Fruit fly (Drosophila melanogaster) whole organism, embryonic: ENCODE results near the gene Eip75B.

Source experiments
- Atf6 ChIP-seq: fragments of 200-800 bp; sonication (Bioruptor generic); IDR thresholded peaks from 2 replicates; pipeline ENCODE4 v1.3.6; 2022; ENCODE audit warnings: missing biosample characterization, missing genetic modification characterization
- CG10209 ChIP-seq: fragments of 200-800 bp; sonication (Bioruptor generic); optimal IDR thresholded peaks from 3 replicates; lab custom pipeline; 2017; ENCODE audit warnings: missing biosample characterization, mild to moderate bottlenecking, missing genetic modification characterization, missing genetic modification reagents
- CG10366 ChIP-seq: fragments of 200-800 bp; sonication (Bioruptor generic); IDR thresholded peaks from 2 replicates; pipeline ENCODE4 v1.3.6; 2022; ENCODE audit warnings: missing biosample characterization, missing genetic modification characterization
- CG11695 ChIP-seq: fragments of 200-800 bp; sonication (Bioruptor generic); IDR thresholded peaks from 3 replicates; pipeline ENCODE4 v1.3.6; 2022; ENCODE audit warnings: missing biosample characterization, missing genetic modification characterization
- CG1233 ChIP-seq: fragments of 200-800 bp; sonication (Bioruptor generic); optimal IDR thresholded peaks from 4 replicates; lab custom pipeline; 2018; ENCODE audit warnings: missing biosample characterization, mild to moderate bottlenecking, missing genetic modification characterization
- CG16813 ChIP-seq: fragments of 200-800 bp; sonication (Bioruptor generic); IDR thresholded peaks from 3 replicates; pipeline ENCODE4 v1.3.6; 2022; ENCODE audit warnings: missing biosample characterization, missing genetic modification characterization; ENCODE audit not compliant: partially characterized antibody
- CG1792 ChIP-seq: fragments of 200-800 bp; sonication (Bioruptor generic); optimal IDR thresholded peaks from 2 replicates; lab custom pipeline; 2016; ENCODE audit warnings: missing biosample characterization, missing genetic modification characterization
- CG18262 ChIP-seq: fragments of 200-800 bp; optimal IDR thresholded peaks from 3 replicates; lab custom pipeline; 2019; ENCODE audit warnings: missing biosample characterization, mild to moderate bottlenecking, missing genetic modification characterization, moderate library complexity
- CG2116 ChIP-seq: fragments of 200-800 bp; sonication (Bioruptor generic); optimal IDR thresholded peaks from 3 replicates; lab custom pipeline; 2018; ENCODE audit warnings: missing biosample characterization, mild to moderate bottlenecking, missing genetic modification characterization
- CG2129 ChIP-seq: fragments of 200-800 bp; sonication (Bioruptor generic); IDR thresholded peaks from 2 replicates; pipeline ENCODE4 v1.3.6; 2022; ENCODE audit warnings: missing biosample characterization, missing genetic modification characterization; ENCODE audit not compliant: partially characterized antibody
- CG31388 ChIP-seq: fragments of 200-800 bp; sonication (Bioruptor generic); optimal IDR thresholded peaks from 2 replicates; lab custom pipeline; 2016; ENCODE audit warnings: missing biosample characterization, missing genetic modification characterization
- CG3163 ChIP-seq: fragments of 200-800 bp; sonication (Bioruptor generic); optimal IDR thresholded peaks from 3 replicates; lab custom pipeline; 2016; ENCODE audit warnings: missing biosample characterization, missing genetic modification characterization
- CG32772 ChIP-seq: fragments of 200-800 bp; sonication (Bioruptor generic); IDR thresholded peaks from 2 replicates; pipeline ENCODE4 v1.3.6; 2022; ENCODE audit warnings: missing biosample characterization, missing genetic modification characterization
- CG34224 ChIP-seq: fragments of 200-800 bp; sonication (Bioruptor generic); IDR thresholded peaks from 3 replicates; pipeline ENCODE4 v1.3.6; 2022; ENCODE audit warnings: missing biosample characterization, missing genetic modification characterization; ENCODE audit not compliant: partially characterized antibody
- CG5245 ChIP-seq: fragments of 200-800 bp; sonication (Bioruptor generic); optimal IDR thresholded peaks from 3 replicates; lab custom pipeline; 2016; ENCODE audit warnings: missing biosample characterization, missing genetic modification characterization
- CG6791 ChIP-seq: fragments of 200-800 bp; sonication (Bioruptor generic); IDR thresholded peaks from 3 replicates; pipeline ENCODE4 v1.3.6; 2022; ENCODE audit warnings: missing biosample characterization, missing genetic modification characterization; ENCODE audit not compliant: partially characterized antibody
- CG8089 ChIP-seq: fragments of 200-800 bp; sonication (Bioruptor generic); optimal IDR thresholded peaks from 3 replicates; lab custom pipeline; 2016; ENCODE audit warnings: missing biosample characterization, missing genetic modification characterization
- CG8359 ChIP-seq: fragments of 200-800 bp; sonication (Bioruptor generic); optimal IDR thresholded peaks from 2 replicates; lab custom pipeline; 2017; ENCODE audit warnings: missing biosample characterization, mild to moderate bottlenecking, missing genetic modification characterization, borderline replicate concordance
- CG8478 ChIP-seq: fragments of >200 bp; optimal IDR thresholded peaks from 2 replicates; lab custom pipeline; 2018
- CkIIα-i1 ChIP-seq: fragments of 200-800 bp; sonication (Bioruptor generic); IDR thresholded peaks from 2 replicates; pipeline ENCODE4 v1.3.6; 2022; ENCODE audit warnings: missing biosample characterization, missing genetic modification characterization
- Dek ChIP-seq: fragments of 200-800 bp; sonication (Bioruptor generic); optimal IDR thresholded peaks from 3 replicates; lab custom pipeline; 2019; ENCODE audit warnings: missing biosample characterization, mild to moderate bottlenecking, missing genetic modification characterization, moderate library complexity
- H15 ChIP-seq: fragments of 200-800 bp; sonication (Bioruptor generic); IDR thresholded peaks from 3 replicates; pipeline ENCODE4 v1.3.6; 2022; ENCODE audit warnings: missing biosample characterization, missing genetic modification characterization
- Hey ChIP-seq: fragments of 200-800 bp; sonication (Bioruptor generic); optimal IDR thresholded peaks from 3 replicates; lab custom pipeline; 2018; ENCODE audit warnings: missing biosample characterization, mild to moderate bottlenecking, missing genetic modification characterization
- HmgZ ChIP-seq: fragments of 200-800 bp; sonication (Bioruptor generic); optimal IDR thresholded peaks from 2 replicates; lab custom pipeline; 2018; ENCODE audit warnings: missing biosample characterization, mild to moderate bottlenecking, missing genetic modification characterization
- NFAT ChIP-seq: fragments of 200-800 bp; sonication (Bioruptor generic); IDR thresholded peaks from 2 replicates; pipeline ENCODE4 v1.3.6; 2022; ENCODE audit warnings: missing biosample characterization, missing genetic modification characterization
- Nf-YA ChIP-seq: fragments of 200-800 bp; sonication (Bioruptor generic); IDR thresholded peaks from 2 replicates; pipeline ENCODE4 v1.3.6; 2022; ENCODE audit warnings: missing biosample characterization, missing genetic modification characterization
- Nf-YC ChIP-seq: fragments of 200-800 bp; optimal IDR thresholded peaks from 3 replicates; lab custom pipeline; 2019; ENCODE audit warnings: missing biosample characterization, mild to moderate bottlenecking, missing genetic modification characterization, moderate library complexity
- Rfx ChIP-seq: fragments of 200-800 bp; sonication (Bioruptor generic); IDR thresholded peaks from 2 replicates; pipeline ENCODE4 v1.3.6; 2022; ENCODE audit warnings: missing biosample characterization, missing genetic modification characterization
- Rx ChIP-seq: fragments of 200-800 bp; sonication (Bioruptor generic); IDR thresholded peaks from 2 replicates; pipeline ENCODE4 v1.3.6; 2022; ENCODE audit warnings: missing biosample characterization, missing genetic modification characterization
- Scr ChIP-seq: fragments of 200-800 bp; sonication (Bioruptor generic); IDR thresholded peaks from 2 replicates; pipeline ENCODE4 v1.3.6; 2022; ENCODE audit warnings: missing biosample characterization, missing genetic modification characterization; ENCODE audit not compliant: partially characterized antibody
- Six4 ChIP-seq: fragments of 200-800 bp; sonication (Bioruptor generic); optimal IDR thresholded peaks from 2 replicates; lab custom pipeline; 2016; ENCODE audit warnings: missing biosample characterization, missing genetic modification characterization
- Sox100B ChIP-seq: fragments of 200-800 bp; sonication (Bioruptor generic); optimal IDR thresholded peaks from 3 replicates; lab custom pipeline; 2018; ENCODE audit warnings: missing biosample characterization, mild to moderate bottlenecking, missing genetic modification characterization
- Ssrp ChIP-seq: fragments of 200-800 bp; sonication (Bioruptor generic); optimal IDR thresholded peaks from 2 replicates; lab custom pipeline; 2018; ENCODE audit warnings: missing biosample characterization, mild to moderate bottlenecking, missing genetic modification characterization, moderate library complexity
- Stat92E ChIP-seq, 3 experiments: fragments of >200 bp in 2 of 3; fragments of 200-800 bp in 1 of 3; sonication (Bioruptor generic) in 1 of 3; optimal IDR thresholded peaks; 2 replicates each; lab custom pipeline; 2017 to 2019; ENCODE audit warnings: missing biosample characterization in 3 of 3, missing genetic modification characterization in 3 of 3, mild to moderate bottlenecking in 1 of 3, moderate library complexity in 1 of 3
- Vsx1 ChIP-seq: fragments of 200-800 bp; sonication (Bioruptor generic); optimal IDR thresholded peaks from 2 replicates; lab custom pipeline; 2017; ENCODE audit warnings: missing biosample characterization, mild to moderate bottlenecking, missing genetic modification characterization, missing genetic modification reagents
- Xrp1 ChIP-seq: fragments of 200-800 bp; sonication (Bioruptor generic); IDR thresholded peaks from 2 replicates; pipeline ENCODE4 v1.3.6; 2022; ENCODE audit warnings: missing biosample characterization, missing genetic modification characterization
- aop ChIP-seq: fragments of 200-800 bp; sonication (Bioruptor generic); IDR thresholded peaks from 2 replicates; pipeline ENCODE4 v1.3.6; 2022; ENCODE audit warnings: missing biosample characterization, missing genetic modification characterization
- ap ChIP-seq: fragments of 200-800 bp; sonication (Bioruptor generic); IDR thresholded peaks from 2 replicates; pipeline ENCODE4 v1.3.6; 2022; ENCODE audit warnings: missing biosample characterization, missing genetic modification characterization
- cg ChIP-seq: fragments of 200-800 bp; sonication (Bioruptor generic); optimal IDR thresholded peaks from 3 replicates; lab custom pipeline; 2019; ENCODE audit warnings: missing biosample characterization, mild to moderate bottlenecking, missing genetic modification characterization, moderate library complexity
- dimm ChIP-seq: fragments of 200-800 bp; sonication (Bioruptor generic); IDR thresholded peaks from 2 replicates; pipeline ENCODE4 v1.3.6; 2022; ENCODE audit warnings: missing biosample characterization, missing genetic modification characterization
- grau ChIP-seq: fragments of 200-800 bp; optimal IDR thresholded peaks from 3 replicates; lab custom pipeline; 2019; ENCODE audit warnings: missing biosample characterization, mild to moderate bottlenecking, missing genetic modification characterization, moderate library complexity
- h ChIP-seq: fragments of >200 bp; optimal IDR thresholded peaks from 2 replicates; lab custom pipeline; 2017
- pb ChIP-seq: fragments of 200-800 bp; sonication (Bioruptor generic); optimal IDR thresholded peaks from 3 replicates; lab custom pipeline; 2016; ENCODE audit warnings: missing biosample characterization, missing genetic modification characterization
- salm ChIP-seq: fragments of 200-800 bp; sonication (Bioruptor generic); optimal IDR thresholded peaks from 2 replicates; lab custom pipeline; 2018; ENCODE audit warnings: missing biosample characterization, mild to moderate bottlenecking, missing genetic modification characterization
- sens-2 ChIP-seq: fragments of 200-800 bp; sonication (Bioruptor generic); IDR thresholded peaks from 2 replicates; pipeline ENCODE4 v1.3.6; 2022; ENCODE audit warnings: missing biosample characterization, missing genetic modification characterization
- shn ChIP-seq: fragments of 200-800 bp; sonication (Bioruptor generic); optimal IDR thresholded peaks from 3 replicates; lab custom pipeline; 2016; ENCODE audit warnings: missing biosample characterization, missing genetic modification characterization
- sna ChIP-seq: fragments of 200-800 bp; sonication (Bioruptor generic); IDR thresholded peaks from 2 replicates; pipeline ENCODE4 v1.3.6; 2022; ENCODE audit warnings: missing biosample characterization, missing genetic modification characterization; ENCODE audit not compliant: partially characterized antibody
- so ChIP-seq: fragments of 200-800 bp; sonication (Bioruptor generic); IDR thresholded peaks from 3 replicates; pipeline ENCODE4 v1.3.6; 2022; ENCODE audit warnings: missing biosample characterization, missing genetic modification characterization
- sr ChIP-seq: fragments of 200-800 bp; sonication (Bioruptor generic); IDR thresholded peaks from 3 replicates; pipeline ENCODE4 v1.3.6; 2022; ENCODE audit warnings: missing biosample characterization, missing genetic modification characterization
- twi ChIP-seq: fragments of 200-800 bp; optimal IDR thresholded peaks from 2 replicates; lab custom pipeline; 2019; ENCODE audit warnings: missing biosample characterization, mild to moderate bottlenecking, missing genetic modification characterization, moderate library complexity
- usp ChIP-seq: fragments of >200 bp; optimal IDR thresholded peaks from 2 replicates; lab custom pipeline; 2017; ENCODE audit warnings: missing biosample characterization, missing genetic modification characterization

Eip75B gene

dm6 chr3L:17950132-17950815, 114.2 kb downstream of the Eip75B start (continued):
- TF ChIP-seq grau (tag; lab: Kevin White, UChicago) (no peak), h (lab: Kevin White, UChicago) (no peak), usp (GFP tag; lab: Kevin White, UChicago) (no peak), so (GFP tag; lab: Robert Waterston, UW) (no peak), aop (no peak), Stat92E (GFP tag; optimal IDR thresholded peaks at IDR 0.05; lab: Kevin White, UChicago) (no peak), Nf-YA (no peak), HmgZ (peak; percentile 71), CG5245 (no peak), CG18262 (tag; lab: Kevin White, UChicago) (no peak), CG2116 (GFP tag; lab: Kevin White, UChicago) (no peak), CG2129 (GFP tag; lab: Robert Waterston, UW) (no peak), NFAT (GFP tag; lab: Robert Waterston, UW) (no peak), CG8089 (no peak), twi (tag; lab: Kevin White, UChicago) (no peak), shn (no peak), cg (GFP tag; lab: Kevin White, UChicago) (peak; percentile 61), H15 (GFP tag; lab: Robert Waterston, UW) (no peak), Hey (tag; lab: Kevin White, UChicago) (peak; percentile 82), dimm (GFP tag; lab: Robert Waterston, UW) (no peak), CG8359 (no peak), Ssrp (tag; lab: Kevin White, UChicago) (no peak), Scr (GFP tag; lab: Robert Waterston, UW) (no peak), Xrp1 (GFP tag; lab: Robert Waterston, UW) (no peak), Rfx (GFP tag; lab: Robert Waterston, UW) (peak; percentile 20; the same call in 1 of the 2 replicates), CG6791 (GFP tag; lab: Robert Waterston, UW) (no peak), Rx (GFP tag; lab: Robert Waterston, UW) (no peak), sna (GFP tag; lab: Robert Waterston, UW) (no peak), CG10209 (GFP tag; lab: Kevin White, UChicago) (no peak), Sox100B (GFP tag; lab: Kevin White, UChicago) (no peak), CG31388 (no peak), CG1792 (GFP tag; lab: Kevin White, UChicago) (no peak), Atf6 (peak; percentile 58; the same call in 1 of the 2 replicates), pb (GFP tag; lab: Kevin White, UChicago) (no peak), CG34224 (GFP tag; lab: Robert Waterston, UW) (0 out of 3 replicates have a peak, but pooled peaks have one; percentile 28), CG32772 (GFP tag; lab: Robert Waterston, UW) (no peak), CkIIα-i1 (GFP tag; lab: Robert Waterston, UW) (no peak), CG16813 (GFP tag; lab: Robert Waterston, UW) (no peak), CG10366 (no peak), Vsx1 (GFP tag; lab: Kevin White, UChicago) (no peak), Dek (tag; lab: Kevin White, UChicago) (no peak), salm (tag; lab: Kevin White, UChicago) (no peak), ap (GFP tag; lab: Robert Waterston, UW) (no peak), CG8478 (lab: Kevin White, UChicago) (no peak), Nf-YC (no peak), sr (GFP tag; lab: Robert Waterston, UW) (no peak), Six4 (GFP tag; lab: Kevin White, UChicago) (no peak), CG11695 (GFP tag; lab: Robert Waterston, UW) (no peak), CG3163 (GFP tag; lab: Kevin White, UChicago) (no peak), sens-2 (no peak), CG1233 (no peak)
